Worm (Caenorhabditis elegans): ENCODE data around the gene orai-1.

DNA sequence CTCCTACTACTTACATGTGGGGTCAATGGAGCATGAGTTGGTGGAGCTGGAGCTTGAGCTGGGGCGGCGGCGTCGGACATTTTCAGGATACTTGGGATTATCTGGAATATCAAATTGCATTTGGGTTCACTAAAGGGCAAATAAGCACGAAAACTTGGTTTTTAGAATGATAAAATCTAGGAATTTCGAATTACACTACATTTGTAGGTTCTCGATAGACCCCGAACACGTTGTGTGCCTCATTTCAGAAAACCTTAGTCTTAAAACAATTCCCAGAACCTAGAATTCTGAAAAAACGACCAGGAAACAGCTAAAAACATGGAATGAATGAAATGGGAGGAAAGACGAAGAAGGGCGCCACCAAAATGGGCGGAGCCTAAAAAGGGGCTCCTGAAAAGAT, 32.1 kb upstream of the orai-1 start, which contains the start of gene T19C3.3:
- TF ChIP-seq nhr-237 (tag; optimal IDR thresholded peaks at IDR 0.05), result no peak
- no peak for TF ChIP-seq ces-1 (GFP tag; optimal IDR thresholded peaks at IDR 0.05)
- no peak for TF ChIP-seq ztf-11 (tag; optimal IDR thresholded peaks at IDR 0.05)
- TF ChIP-seq nhr-76 (tag; optimal IDR thresholded peaks at IDR 0.05), result no peak
- TF ChIP-seq mls-2 (tag; optimal IDR thresholded peaks at IDR 0.05), result no peak
- TF ChIP-seq snpc-4 (tag; optimal IDR thresholded peaks at IDR 0.05), result no peak
- no peak for TF ChIP-seq pha-4 (tag; optimal IDR thresholded peaks at IDR 0.05)
- TF ChIP-seq nhr-28 (tag; optimal IDR thresholded peaks at IDR 0.05), result no peak
- no peak for TF ChIP-seq lin-13 (tag; optimal IDR thresholded peaks at IDR 0.05)
- TF ChIP-seq unc-39 (tag; optimal IDR thresholded peaks at IDR 0.05), result no peak

Measured in whole organism, mixed stage, embryonic.